Worm (Caenorhabditis elegans) whole organism, L4 larva: ENCODE data around the gene B0244.5.

Experiments
- F49E8.2 ChIP-seq: sonication (generic microtip); optimal IDR thresholded peaks from 2 replicates; lab custom pipeline; 2016; ENCODE audit warnings: missing compliant biosample characterization, mild to moderate bottlenecking, missing genetic modification characterization, borderline replicate concordance
- T20F7.1 ChIP-seq: fragments of 200-800 bp; sonication (Bioruptor generic); optimal IDR thresholded peaks from 2 replicates; lab custom pipeline; 2018; ENCODE audit warnings: mild to moderate bottlenecking, missing genetic modification characterization, missing compliant biosample characterization
- Y48G9A.11 ChIP-seq: fragments of 200-800 bp; sonication (Bioruptor generic); IDR thresholded peaks from 2 replicates; pipeline ENCODE4 v1.3.6; 2022; ENCODE audit warnings: missing genetic modification reagents, missing genetic modification characterization, missing compliant biosample characterization
- Y75B8A.6 ChIP-seq: fragments of 200-800 bp; sonication (Bioruptor generic); IDR thresholded peaks from 2 replicates; pipeline ENCODE4 v1.3.6; 2022; ENCODE audit warnings: missing genetic modification reagents, missing genetic modification characterization, missing compliant biosample characterization
- ZK337.2 ChIP-seq: fragments of 200-800 bp; sonication (Bioruptor generic); IDR thresholded peaks from 2 replicates; pipeline ENCODE4 v1.3.6; 2022; ENCODE audit warnings: missing genetic modification reagents, missing genetic modification characterization, missing compliant biosample characterization
- ZK546.5 ChIP-seq, 2 experiments: sonication (generic microtip); optimal IDR thresholded peaks; 2 replicates each; lab custom pipeline; 2017; ENCODE audit warnings: missing biosample characterization in 2 of 2, missing genetic modification characterization in 2 of 2
- ama-1 ChIP-seq: fragments of 150-350 bp; optimal IDR thresholded peaks from 2 replicates; lab custom pipeline; 2014; ENCODE audit warnings: inconsistent platforms, mixed read lengths
- arid-1 ChIP-seq: fragments of 200-800 bp; sonication (Bioruptor generic); conservative IDR thresholded peaks from 2 replicates; pipeline ENCODE4 v1.3.6; 2022; ENCODE audit warnings: missing genetic modification reagents, missing genetic modification characterization, missing compliant biosample characterization
- attf-4 ChIP-seq: sonication (generic microtip); optimal IDR thresholded peaks from 3 replicates; lab custom pipeline; 2017; ENCODE audit warnings: missing biosample characterization, missing genetic modification characterization
- ceh-20 ChIP-seq: fragments of 200-800 bp; sonication (Bioruptor generic); IDR thresholded peaks from 2 replicates; pipeline ENCODE4 v1.3.6; 2022; ENCODE audit warnings: missing genetic modification reagents, missing genetic modification characterization, missing compliant biosample characterization
- ceh-32 ChIP-seq: sonication (generic microtip); optimal IDR thresholded peaks from 2 replicates; lab custom pipeline; 2016; ENCODE audit warnings: mild to moderate bottlenecking, missing genetic modification characterization, missing compliant biosample characterization; ENCODE audit not compliant: poor library complexity
- ceh-44 ChIP-seq: fragments of 200-800 bp; sonication (Bioruptor generic); IDR thresholded peaks from 2 replicates; pipeline ENCODE4 v1.3.6; 2022; ENCODE audit warnings: missing genetic modification reagents, missing genetic modification characterization, missing compliant biosample characterization
- ceh-82 ChIP-seq: sonication (generic microtip); optimal IDR thresholded peaks from 2 replicates; lab custom pipeline; 2017; ENCODE audit warnings: missing biosample characterization, missing genetic modification characterization
- daf-12 ChIP-seq: fragments of 150-350 bp; optimal IDR thresholded peaks from 2 replicates; lab custom pipeline; 2014; ENCODE audit warnings: missing biosample characterization, missing genetic modification reagents, missing genetic modification characterization
- daf-16 ChIP-seq, 3 experiments: sonication (generic microtip); optimal IDR thresholded peaks; 2 replicates each; lab custom pipeline; 2016 to 2017; ENCODE audit warnings: missing genetic modification characterization in 3 of 3, missing genetic modification reagents in 3 of 3, mild to moderate bottlenecking in 2 of 3, missing compliant biosample characterization in 2 of 3, missing biosample characterization in 1 of 3, moderate library complexity in 1 of 3
- dmd-6 ChIP-seq: fragments of 200-800 bp; sonication (Bioruptor generic); IDR thresholded peaks from 2 replicates; pipeline ENCODE4 v1.3.6; 2022; ENCODE audit warnings: missing genetic modification reagents, missing genetic modification characterization, missing compliant biosample characterization
- dpl-1 ChIP-seq: fragments of 150-350 bp; optimal IDR thresholded peaks from 2 replicates; lab custom pipeline; 2014; ENCODE audit warnings: missing biosample characterization, missing genetic modification reagents, missing genetic modification characterization
- fkh-10 ChIP-seq: fragments of 150-350 bp; optimal IDR thresholded peaks from 2 replicates; lab custom pipeline; 2014; ENCODE audit warnings: missing biosample characterization, missing genetic modification reagents, missing genetic modification characterization
- fos-1 ChIP-seq: fragments of 150-350 bp; optimal IDR thresholded peaks from 2 replicates; lab custom pipeline; 2014; ENCODE audit warnings: missing biosample characterization, missing genetic modification characterization
- hif-1 ChIP-seq, 2 experiments: sonication (generic microtip); optimal IDR thresholded peaks; 2 replicates each; lab custom pipeline; 2016 to 2017; ENCODE audit warnings: missing compliant biosample characterization in 2 of 2, missing genetic modification characterization in 2 of 2, missing genetic modification reagents in 2 of 2, missing genotype in 2 of 2, mild to moderate bottlenecking in 1 of 2
- hlh-30 ChIP-seq: sonication (generic microtip); optimal IDR thresholded peaks from 2 replicates; lab custom pipeline; 2017; ENCODE audit warnings: antibody characterized with exemption, mild to moderate bottlenecking, missing genetic modification characterization, missing compliant biosample characterization; ENCODE audit not compliant: insufficient read depth
- hmg-1.1 ChIP-seq: fragments of 200-800 bp; sonication (Bioruptor generic); IDR thresholded peaks from 2 replicates; pipeline ENCODE4 v1.3.6; 2022; ENCODE audit warnings: missing genetic modification reagents, missing genetic modification characterization, missing compliant biosample characterization
- lin-13 ChIP-seq: fragments of 150-350 bp; optimal IDR thresholded peaks from 2 replicates; lab custom pipeline; 2014; ENCODE audit warnings: missing biosample characterization, missing genetic modification reagents, missing genetic modification characterization
- lin-29 ChIP-seq: fragments of 200-800 bp; sonication (Bioruptor generic); IDR thresholded peaks from 2 replicates; pipeline ENCODE4 v1.3.6; 2022; ENCODE audit warnings: missing genetic modification reagents, missing genetic modification characterization, missing compliant biosample characterization
- lir-3 ChIP-seq: sonication (generic microtip); optimal IDR thresholded peaks from 2 replicates; lab custom pipeline; 2016; ENCODE audit warnings: mild to moderate bottlenecking, missing genetic modification characterization, missing compliant biosample characterization
- lsy-2 ChIP-seq, 2 experiments: fragments of 150-350 bp in 1 of 2; sonication (generic microtip) in 1 of 2; optimal IDR thresholded peaks; 2 replicates each; lab custom pipeline; 2014 to 2017; ENCODE audit warnings: missing biosample characterization in 2 of 2, missing genetic modification characterization in 2 of 2
- madf-9 ChIP-seq: fragments of 200-800 bp; sonication (Bioruptor generic); conservative IDR thresholded peaks from 2 replicates; pipeline ENCODE4 v1.3.6; 2022; ENCODE audit warnings: missing genetic modification reagents, missing genetic modification characterization, missing compliant biosample characterization
- mxl-3 ChIP-seq: fragments of 200-800 bp; sonication (Bioruptor generic); optimal IDR thresholded peaks from 2 replicates; lab custom pipeline; 2018; ENCODE audit warnings: mild to moderate bottlenecking, missing genetic modification characterization, missing compliant biosample characterization
- nhr-102 ChIP-seq: sonication (generic microtip); optimal IDR thresholded peaks from 2 replicates; lab custom pipeline; 2016; ENCODE audit warnings: mild to moderate bottlenecking, missing genetic modification characterization, moderate library complexity, missing compliant biosample characterization
- nhr-111 ChIP-seq: fragments of 200-800 bp; sonication (Bioruptor generic); optimal IDR thresholded peaks from 2 replicates; lab custom pipeline; 2018; ENCODE audit warnings: mild to moderate bottlenecking, missing genetic modification characterization, missing compliant biosample characterization
- nhr-25 ChIP-seq: sonication (generic microtip); optimal IDR thresholded peaks from 2 replicates; lab custom pipeline; 2017; ENCODE audit warnings: missing genetic modification characterization, mild to moderate bottlenecking, missing compliant biosample characterization, antibody characterized with exemption, moderate library complexity, borderline replicate concordance; ENCODE audit not compliant: insufficient read depth
- nhr-28 ChIP-seq: fragments of 150-350 bp; optimal IDR thresholded peaks from 2 replicates; lab custom pipeline; 2014; ENCODE audit warnings: missing biosample characterization, missing genetic modification characterization
- nhr-41 ChIP-seq: fragments of 200-800 bp; sonication (Bioruptor generic); IDR thresholded peaks from 2 replicates; pipeline ENCODE4 v1.3.6; 2022; ENCODE audit warnings: missing genetic modification reagents, missing genetic modification characterization, missing compliant biosample characterization
- nhr-48 ChIP-seq: sonication (generic microtip); optimal IDR thresholded peaks from 2 replicates; lab custom pipeline; 2016; ENCODE audit warnings: mild to moderate bottlenecking, missing genetic modification characterization, missing compliant biosample characterization
- nhr-6 ChIP-seq: fragments of 150-350 bp; optimal IDR thresholded peaks from 2 replicates; lab custom pipeline; 2014; ENCODE audit warnings: missing biosample characterization, missing genetic modification characterization
- nhr-76 ChIP-seq: fragments of 150-350 bp; optimal IDR thresholded peaks from 2 replicates; lab custom pipeline; 2014; ENCODE audit warnings: missing biosample characterization, missing genetic modification characterization
- pha-4 ChIP-seq, 2 experiments: fragments of 150-350 bp in 1 of 2; fragments of 200-800 bp in 1 of 2; sonication (Bioruptor generic) in 1 of 2; IDR thresholded peaks in 1 of 2; optimal IDR thresholded peaks in 1 of 2; 2 replicates each; pipeline versions ENCODE4 v1.3.6 to Lab custom; 2014 to 2022; ENCODE audit warnings: missing genetic modification characterization in 2 of 2, missing genetic modification reagents in 2 of 2, missing biosample characterization in 1 of 2, missing compliant biosample characterization in 1 of 2
- pqm-1 ChIP-seq: sonication (generic microtip); optimal IDR thresholded peaks from 2 replicates; lab custom pipeline; 2017; ENCODE audit warnings: missing biosample characterization, missing genetic modification characterization
- set-16 ChIP-seq: fragments of 200-800 bp; sonication (Bioruptor generic); IDR thresholded peaks from 2 replicates; pipeline ENCODE4 v1.3.6; 2022; ENCODE audit warnings: missing genetic modification reagents, missing genetic modification characterization, missing compliant biosample characterization
- tag-97 ChIP-seq: fragments of 200-800 bp; sonication (Bioruptor generic); IDR thresholded peaks from 2 replicates; pipeline ENCODE4 v1.3.6; 2022; ENCODE audit warnings: missing genetic modification characterization, missing compliant biosample characterization
- tra-1 ChIP-seq: fragments of 200-800 bp; sonication (Bioruptor generic); IDR thresholded peaks from 2 replicates; pipeline ENCODE4 v1.3.6; 2022; ENCODE audit warnings: missing genetic modification reagents, missing genetic modification characterization, missing compliant biosample characterization
- unc-130 ChIP-seq: sonication (generic microtip); optimal IDR thresholded peaks from 2 replicates; lab custom pipeline; 2016; ENCODE audit warnings: missing genetic modification reagents, missing genetic modification characterization, missing compliant biosample characterization
- unc-62 ChIP-seq, 3 experiments: fragments of 150-350 bp in 1 of 3; sonication (generic microtip); optimal IDR thresholded peaks in 2 of 3; peaks in 1 of 3; 1 replicate in 1 of 3; 2 replicates in 2 of 3; lab custom pipeline; 2014 to 2017; ENCODE audit warnings: missing biosample characterization in 3 of 3, missing genetic modification characterization in 3 of 3, missing genetic modification reagents in 3 of 3, missing genotype in 1 of 3
- zfp-2 ChIP-seq: sonication (generic microtip); optimal IDR thresholded peaks from 2 replicates; lab custom pipeline; 2016; ENCODE audit warnings: mild to moderate bottlenecking, missing genetic modification characterization, missing compliant biosample characterization
- zip-2 ChIP-seq: fragments of 150-350 bp; optimal IDR thresholded peaks from 2 replicates; lab custom pipeline; 2014; ENCODE audit warnings: missing biosample characterization, missing genetic modification characterization
- ztf-11 ChIP-seq: fragments of 150-350 bp; optimal IDR thresholded peaks from 2 replicates; lab custom pipeline; 2014; ENCODE audit warnings: missing biosample characterization, missing genetic modification characterization
- ztf-7 ChIP-seq: fragments of 150-350 bp; optimal IDR thresholded peaks from 2 replicates; lab custom pipeline; 2014; ENCODE audit warnings: missing biosample characterization, missing genetic modification characterization

Gene B0244.5

DNA sequence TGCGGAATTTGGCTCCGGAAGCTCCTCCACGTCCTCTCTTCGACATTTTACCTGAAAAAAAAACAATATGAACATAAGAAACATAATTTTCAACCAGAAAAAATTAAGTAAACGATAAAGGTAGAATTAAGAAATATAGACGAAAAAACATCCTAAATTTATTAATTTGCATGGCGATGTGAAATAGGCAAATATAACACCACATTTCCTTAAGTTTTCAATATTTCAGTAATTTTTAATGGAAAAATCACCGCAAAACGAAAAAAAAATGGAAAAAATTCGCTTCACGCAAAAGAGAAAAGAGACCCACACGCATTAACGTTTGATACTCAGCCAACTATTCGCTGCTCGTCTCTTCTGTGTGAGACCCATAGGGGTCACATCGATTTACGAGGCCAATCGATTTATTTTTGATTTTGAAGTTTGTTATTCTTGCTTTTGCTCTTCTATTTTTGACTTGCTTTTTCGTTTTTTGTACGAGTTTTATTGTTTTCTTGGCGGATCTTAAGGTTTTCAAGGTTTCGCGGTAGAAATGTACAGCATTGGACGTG, 38.5 kb upstream of the B0244.5 start, which contains the start of gene rpl-23 (continued):
- TF ChIP-seq nhr-102 (peak; percentile 52), unc-62 (GFP tag; optimal IDR thresholded peaks at IDR 0.05 in 1 of 2; lab: Kevin White, UChicago) (peak in 1 of 2 experiments; percentile 21), unc-62 (tag; optimal IDR thresholded peaks at IDR 0.05; lab: Kevin White, UChicago) (no peak), ztf-11 (tag; lab: Kevin White, UChicago) (no peak), dmd-6 (GFP tag; lab: Robert Waterston, UW) (peak; percentile 62), ceh-82 (no peak), madf-9 (no peak; the same call in 1 of the 2 replicates), nhr-111 (GFP tag; lab: Kevin White, UChicago) (no peak), fos-1 (tag; lab: Kevin White, UChicago) (no peak), mxl-3 (GFP tag; lab: Kevin White, UChicago) (no peak), Y75B8A.6 (GFP tag; lab: Robert Waterston, UW) (no peak), ztf-7 (tag; lab: Kevin White, UChicago) (peak; percentile 73), arid-1 (peak; percentile 74; the same call in 1 of the 2 replicates), hmg-1.1 (GFP tag; lab: Robert Waterston, UW) (peak; percentile 77), tag-97 (GFP tag; lab: Robert Waterston, UW) (no peak), ceh-44 (GFP tag; lab: Robert Waterston, UW) (peak; percentile 40; the same call in 1 of the 2 replicates), ceh-20 (GFP tag; lab: Robert Waterston, UW) (peak; percentile 52; the same call in 1 of the 2 replicates), lin-13 (GFP tag; lab: Kevin White, UChicago) (peak; percentile 90), nhr-28 (tag; lab: Kevin White, UChicago) (peak; percentile 83), fkh-10 (GFP tag; lab: Kevin White, UChicago) (peak; percentile 54), attf-4 (tag; lab: Kevin White, UChicago) (no peak), nhr-6 (tag; lab: Kevin White, UChicago) (peak; percentile 73), ceh-32 (tag; lab: Kevin White, UChicago) (no peak), ZK337.2 (0 out of 2 replicates have a peak, but pooled peaks have one; percentile 23), nhr-41 (no peak), unc-130 (GFP tag; lab: Kevin White, UChicago) (peak; percentile 56), lir-3 (tag; lab: Kevin White, UChicago) (no peak), nhr-48 (tag; lab: Kevin White, UChicago) (peak; percentile 13), zip-2 (tag; lab: Kevin White, UChicago) (peak; percentile 29), lin-29 (GFP tag; lab: Robert Waterston, UW) (no peak), ama-1 (lab: Kevin White, UChicago) (peak; percentile 77), tra-1 (GFP tag; lab: Robert Waterston, UW) (peak; percentile 65; the same call in 1 of the 2 replicates), lsy-2 (tag; optimal IDR thresholded peaks at IDR 0.05; lab: Kevin White, UChicago) (peak; percentile 83 to 96), Y48G9A.11 (GFP tag; lab: Robert Waterston, UW) (peak; percentile 35; the same call in 1 of the 2 replicates), pha-4 (GFP tag; IDR thresholded peaks at IDR 0.05; lab: Robert Waterston, UW) (peak; percentile 64; the same call in 1 of the 2 replicates), pha-4 (tag; optimal IDR thresholded peaks at IDR 0.05; lab: Kevin White, UChicago) (peak; percentile 98), nhr-25 (tag; lab: Kevin White, UChicago) (peak; percentile 36), F49E8.2 (no peak), zfp-2 (tag; lab: Kevin White, UChicago) (peak; percentile 70), pqm-1 (tag; lab: Kevin White, UChicago) (peak; percentile 7), daf-16 (GFP tag; optimal IDR thresholded peaks at IDR 0.05; lab: Kevin White, UChicago) (peak in 1 of 2 experiments; percentile 38), daf-16 (tag; optimal IDR thresholded peaks at IDR 0.05; lab: Kevin White, UChicago) (peak; percentile 72), daf-12 (tag; lab: Kevin White, UChicago) (no peak), ZK546.5 (tag; optimal IDR thresholded peaks at IDR 0.05; lab: Kevin White, UChicago) (peak in 1 of 2 experiments; percentile 58), nhr-76 (tag; lab: Kevin White, UChicago) (no peak), set-16 (no peak), T20F7.1 (GFP tag; lab: Kevin White, UChicago) (peak; percentile 85), hif-1 (tag; optimal IDR thresholded peaks at IDR 0.05; lab: Kevin White, UChicago) (peak in 1 of 2 experiments; percentile 77), hlh-30 (tag; lab: Kevin White, UChicago) (peak; percentile 92), dpl-1 (GFP tag; lab: Kevin White, UChicago) (peak; percentile 88)
